Worm (Caenorhabditis elegans): ENCODE results near the gene sgca-1.

Gene sgca-1

ce11 chrX:6737329-6738008 is 51.9 kb downstream of the sgca-1 start (continued):
- TF ChIP-seq pax-3 (tag; optimal IDR thresholded peaks at IDR 0.05) (peak; percentile 85), skn-1 (tag; optimal IDR thresholded peaks at IDR 0.05) (peak; percentile 78), nhr-85 (tag) (peak; percentile 100), egl-13 (tag; optimal IDR thresholded peaks at IDR 0.05) (peak; percentile 81), mab-9 (GFP tag; IDR thresholded peaks at IDR 0.05) (peak; percentile 70), lin-35 (GFP tag; optimal IDR thresholded peaks at IDR 0.05) (peak; percentile 56 to 75), efl-3 (GFP tag; optimal IDR thresholded peaks at IDR 0.05) (peak; percentile 42), egl-27 (tag; optimal IDR thresholded peaks at IDR 0.05) (peak; percentile 93 to 96), lin-13 (GFP tag; optimal IDR thresholded peaks at IDR 0.05) (peak; percentile 68), zip-4 (GFP tag; optimal IDR thresholded peaks at IDR 0.05) (peak; percentile 56), unc-30 (tag; optimal IDR thresholded peaks at IDR 0.05) (no peak), xbp-1 (tag; optimal IDR thresholded peaks at IDR 0.05) (peak; percentile 97), fos-1 (tag; optimal IDR thresholded peaks at IDR 0.05) (peak; percentile 40), mep-1 (tag; optimal IDR thresholded peaks at IDR 0.05) (peak; percentile 78), nhr-77 (tag; optimal IDR thresholded peaks at IDR 0.05) (peak; percentile 82), elt-2 (tag; optimal IDR thresholded peaks at IDR 0.05) (peak; percentile 89), vab-15 (tag; optimal IDR thresholded peaks at IDR 0.05) (peak; percentile 48), ceh-88 (GFP tag; IDR thresholded peaks at IDR 0.05) (peak; percentile 83), ets-5 (GFP tag; IDR thresholded peaks at IDR 0.05) (no peak), C16A3.4 (tag; optimal IDR thresholded peaks at IDR 0.05) (peak; percentile 68), nhr-12 (tag; optimal IDR thresholded peaks at IDR 0.05) (no peak), rnt-1 (tag; optimal IDR thresholded peaks at IDR 0.05) (peak; percentile 90), ceh-63 (GFP tag; optimal IDR thresholded peaks at IDR 0.05) (no peak), ces-1 (GFP tag; optimal IDR thresholded peaks at IDR 0.05) (no peak), ceh-82 (tag; optimal IDR thresholded peaks at IDR 0.05) (peak in 2 of 3 experiments; percentile 45 to 54), grh-1 (GFP tag; IDR thresholded peaks at IDR 0.05) (peak; percentile 94), nhr-71 (tag; optimal IDR thresholded peaks at IDR 0.05) (peak; percentile 99), fkh-4 (tag; optimal IDR thresholded peaks at IDR 0.05; ENCODE audit: borderline replicate concordance) (peak; percentile 40), snu-23 (GFP tag; optimal IDR thresholded peaks at IDR 0.05) (peak; percentile 97), C04F5.9 (tag; optimal IDR thresholded peaks at IDR 0.05) (peak; percentile 23), hlh-4 (tag; optimal IDR thresholded peaks at IDR 0.05) (no peak), dsc-1 (tag; optimal IDR thresholded peaks at IDR 0.05) (peak; percentile 91), elt-3 (tag; optimal IDR thresholded peaks at IDR 0.05) (peak in 5 of 6 experiments; percentile 16 to 98 (median 63)), tlp-1 (tag; optimal IDR thresholded peaks at IDR 0.05) (no peak), ztf-4 (tag; optimal IDR thresholded peaks at IDR 0.05) (peak; percentile 93), nhr-76 (tag; optimal IDR thresholded peaks at IDR 0.05) (peak; percentile 11)

Data from whole organism, L1 larva.